Worm (Caenorhabditis elegans) whole organism, L3 larva: ENCODE results near the gene F23H12.7.

ENCODE experiments used
- aly-2 ChIP-seq: fragments of 150-350 bp; optimal IDR thresholded peaks from 2 replicates; lab custom pipeline; 2014; ENCODE audit warnings: missing biosample characterization, missing genetic modification characterization
- ceh-16 ChIP-seq: sonication (generic microtip); optimal IDR thresholded peaks from 2 replicates; lab custom pipeline; 2017; ENCODE audit warnings: missing biosample characterization, missing genetic modification characterization
- ceh-28 ChIP-seq: fragments of 150-350 bp; optimal IDR thresholded peaks from 2 replicates; lab custom pipeline; 2014; ENCODE audit warnings: missing biosample characterization, missing genetic modification reagents, missing genetic modification characterization
- ceh-9 ChIP-seq: sonication (generic microtip); optimal IDR thresholded peaks from 2 replicates; lab custom pipeline; 2018; ENCODE audit warnings: missing biosample characterization, missing genetic modification characterization
- daf-12 ChIP-seq: fragments of 150-350 bp; optimal IDR thresholded peaks from 2 replicates; lab custom pipeline; 2014; ENCODE audit warnings: missing biosample characterization, missing genetic modification reagents, missing genetic modification characterization
- egl-27 ChIP-seq: sonication (generic microtip); optimal IDR thresholded peaks from 4 replicates; lab custom pipeline; 2017; ENCODE audit warnings: missing biosample characterization, missing genetic modification reagents, missing genetic modification characterization
- egl-5 ChIP-seq: fragments of 150-350 bp; optimal IDR thresholded peaks from 2 replicates; lab custom pipeline; 2017; ENCODE audit warnings: missing biosample characterization, missing genetic modification reagents, missing genetic modification characterization, inconsistent platforms
- elt-1 ChIP-seq: fragments of 150-350 bp; optimal IDR thresholded peaks from 2 replicates; lab custom pipeline; 2014; ENCODE audit warnings: missing biosample characterization, missing genetic modification characterization
- elt-2 ChIP-seq: sonication (generic microtip); optimal IDR thresholded peaks from 2 replicates; lab custom pipeline; 2016; ENCODE audit warnings: missing genetic modification reagents, mild to moderate bottlenecking, missing genetic modification characterization, missing compliant biosample characterization
- elt-3 ChIP-seq, 3 experiments: fragments of 150-350 bp in 1 of 3; sonication (generic microtip) in 2 of 3; optimal IDR thresholded peaks; 2 replicates in 2 of 3; 4 replicates in 1 of 3; lab custom pipeline; 2014 to 2017; ENCODE audit warnings: missing biosample characterization in 3 of 3, missing genetic modification characterization in 3 of 3
- fkh-10 ChIP-seq: sonication (generic microtip); optimal IDR thresholded peaks from 2 replicates; lab custom pipeline; 2017; ENCODE audit warnings: missing biosample characterization, missing genetic modification reagents, missing genetic modification characterization
- fkh-2 ChIP-seq: fragments of 150-350 bp; optimal IDR thresholded peaks from 2 replicates; lab custom pipeline; 2014; ENCODE audit warnings: missing biosample characterization, missing genetic modification reagents, missing genetic modification characterization
- fos-1 ChIP-seq: fragments of 150-350 bp; optimal IDR thresholded peaks from 2 replicates; lab custom pipeline; 2014; ENCODE audit warnings: missing biosample characterization, missing genetic modification characterization
- jun-1 ChIP-seq: fragments of 150-350 bp; optimal IDR thresholded peaks from 2 replicates; lab custom pipeline; 2014; ENCODE audit warnings: missing biosample characterization, missing genetic modification reagents, missing genetic modification characterization
- lin-15B ChIP-seq: fragments of 150-350 bp; optimal IDR thresholded peaks from 2 replicates; lab custom pipeline; 2014; ENCODE audit warnings: missing biosample characterization, missing genetic modification characterization
- lsy-12 ChIP-seq: sonication (generic microtip); optimal IDR thresholded peaks from 2 replicates; lab custom pipeline; 2016; ENCODE audit warnings: mild to moderate bottlenecking, missing genetic modification characterization, missing compliant biosample characterization
- nhr-11 ChIP-seq: fragments of 150-350 bp; optimal IDR thresholded peaks from 2 replicates; lab custom pipeline; 2014; ENCODE audit warnings: missing biosample characterization, missing genetic modification characterization
- nhr-12 ChIP-seq: fragments of 150-350 bp; optimal IDR thresholded peaks from 2 replicates; lab custom pipeline; 2014; ENCODE audit warnings: missing biosample characterization, missing genetic modification characterization
- nhr-23 ChIP-seq: fragments of 150-350 bp; optimal IDR thresholded peaks from 2 replicates; lab custom pipeline; 2014; ENCODE audit warnings: missing biosample characterization, missing genetic modification reagents, missing genetic modification characterization
- nhr-237 ChIP-seq: fragments of 150-350 bp; optimal IDR thresholded peaks from 2 replicates; lab custom pipeline; 2014; ENCODE audit warnings: missing biosample characterization, missing genetic modification characterization
- nhr-25 ChIP-seq: sonication (generic microtip); optimal IDR thresholded peaks from 2 replicates; lab custom pipeline; 2017; ENCODE audit warnings: missing biosample characterization, missing genetic modification characterization
- nhr-28 ChIP-seq: fragments of 150-350 bp; optimal IDR thresholded peaks from 2 replicates; lab custom pipeline; 2014; ENCODE audit warnings: missing biosample characterization, missing genetic modification characterization
- nhr-43 ChIP-seq: sonication (generic microtip); optimal IDR thresholded peaks from 2 replicates; lab custom pipeline; 2016; ENCODE audit warnings: mild to moderate bottlenecking, missing genetic modification characterization, missing compliant biosample characterization; ENCODE audit not compliant: poor library complexity, severe bottlenecking
- nhr-76 ChIP-seq: fragments of 150-350 bp; sonication (generic microtip); optimal IDR thresholded peaks from 5 replicates; lab custom pipeline; 2014; ENCODE audit warnings: missing biosample characterization, missing genetic modification characterization
- pha-4 ChIP-seq: fragments of 150-350 bp; optimal IDR thresholded peaks from 2 replicates; lab custom pipeline; 2014; ENCODE audit warnings: missing biosample characterization, missing genetic modification reagents, missing genetic modification characterization
- pqm-1 ChIP-seq: fragments of 150-350 bp; optimal IDR thresholded peaks from 2 replicates; lab custom pipeline; 2017; ENCODE audit warnings: missing biosample characterization, missing genetic modification characterization, inconsistent platforms
- sea-2 ChIP-seq: fragments of 150-350 bp; sonication (generic microtip); optimal IDR thresholded peaks from 4 replicates; lab custom pipeline; 2014; ENCODE audit warnings: missing biosample characterization, missing genetic modification reagents, missing genetic modification characterization
- skn-1 ChIP-seq: fragments of 150-350 bp; optimal IDR thresholded peaks from 2 replicates; lab custom pipeline; 2014; ENCODE audit warnings: missing biosample characterization, missing genetic modification characterization
- snpc-4 ChIP-seq: fragments of 150-350 bp; optimal IDR thresholded peaks from 2 replicates; lab custom pipeline; 2014; ENCODE audit warnings: missing biosample characterization, missing genetic modification characterization
- tbx-2 ChIP-seq: sonication (generic microtip); optimal IDR thresholded peaks from 2 replicates; lab custom pipeline; 2016; ENCODE audit warnings: mild to moderate bottlenecking, missing genetic modification characterization, missing compliant biosample characterization
- unc-39 ChIP-seq: sonication (generic microtip); optimal IDR thresholded peaks from 4 replicates; lab custom pipeline; 2017; ENCODE audit warnings: missing biosample characterization, missing genetic modification characterization
- unc-62 ChIP-seq: fragments of 150-350 bp; sonication (generic microtip); optimal IDR thresholded peaks from 4 replicates; lab custom pipeline; 2014; ENCODE audit warnings: missing biosample characterization, missing genetic modification reagents, missing genetic modification characterization
- zag-1 ChIP-seq: fragments of 150-350 bp; optimal IDR thresholded peaks from 2 replicates; lab custom pipeline; 2014; ENCODE audit warnings: missing biosample characterization, missing genetic modification characterization
- ztf-11 ChIP-seq: fragments of 150-350 bp; optimal IDR thresholded peaks from 2 replicates; lab custom pipeline; 2014; ENCODE audit warnings: missing biosample characterization, missing genetic modification characterization
- ztf-4 ChIP-seq: fragments of 150-350 bp; optimal IDR thresholded peaks from 2 replicates; lab custom pipeline; 2014; ENCODE audit warnings: missing biosample characterization, missing genetic modification characterization

The F23H12.7 gene

ce11 chrV:12411909-12412308 is 40.4 kb downstream of the F23H12.7 start, which contains the start of gene cdr-7:
TSS of gene cdr-7 (minus strand) at chrV:12412113.
- TF ChIP-seq elt-1 (tag; lab: Kevin White, UChicago) (peak; percentile 89), nhr-28 (tag; lab: Kevin White, UChicago) (no peak), egl-5 (no peak), snpc-4 (no peak), ztf-4 (tag; lab: Kevin White, UChicago) (no peak), elt-3 (tag; optimal IDR thresholded peaks at IDR 0.05; lab: Kevin White, UChicago) (peak in 1 of 3 experiments; percentile 45), nhr-25 (peak; percentile 41), ztf-11 (tag; lab: Kevin White, UChicago) (no peak), daf-12 (tag; lab: Kevin White, UChicago) (no peak), fkh-10 (no peak), nhr-11 (tag; lab: Kevin White, UChicago) (no peak), nhr-237 (no peak), ceh-28 (tag; lab: Kevin White, UChicago) (no peak), pha-4 (tag; lab: Kevin White, UChicago) (no peak), sea-2 (GFP tag; lab: Kevin White, UChicago) (no peak)

- no peak for TF ChIP-seq lsy-12 (tag; lab: Kevin White, UChicago)
Measured at ce11 chrV:12412321-12412720, 40.8 kb downstream of the F23H12.7 start.

ce11 chrV:12413651-12414114 is 42.2 kb downstream of the F23H12.7 start, which contains the start of gene cdr-6:
TSS of gene cdr-6 (minus strand) at chrV:12413701.
- peak; percentile 9 for TF ChIP-seq nhr-23 (tag; lab: Kevin White, UChicago)
- no peak for TF ChIP-seq jun-1 (tag; lab: Kevin White, UChicago)
- peak; percentile 46 for TF ChIP-seq elt-2 (tag; lab: Kevin White, UChicago)
- TF ChIP-seq pqm-1 (tag; lab: Kevin White, UChicago), result peak; percentile 63
- peak; percentile 61 for TF ChIP-seq pha-4 (tag; lab: Kevin White, UChicago)
- no peak for TF ChIP-seq nhr-237
- TF ChIP-seq ceh-28 (tag; lab: Kevin White, UChicago), result peak; percentile 28

ce11 chrV:12414362-12414761 is 42.9 kb downstream of the F23H12.7 start:
- no peak for TF ChIP-seq ceh-28 (tag; lab: Kevin White, UChicago)
- no peak for TF ChIP-seq ceh-9 (tag; lab: Kevin White, UChicago)
- no peak for TF ChIP-seq aly-2 (tag; lab: Kevin White, UChicago)
- no peak for TF ChIP-seq egl-27
- no peak for TF ChIP-seq ztf-11 (tag; lab: Kevin White, UChicago)
- no peak for TF ChIP-seq lin-15B (tag; lab: Kevin White, UChicago)
- peak; percentile 51 for TF ChIP-seq skn-1 (tag; lab: Kevin White, UChicago)
- no peak for TF ChIP-seq elt-1 (tag; lab: Kevin White, UChicago)
- TF ChIP-seq zag-1, result no peak
- TF ChIP-seq lsy-12 (tag; lab: Kevin White, UChicago), result no peak
- TF ChIP-seq pha-4 (tag; lab: Kevin White, UChicago), result peak; percentile 15
- TF ChIP-seq nhr-25, result no peak
- TF ChIP-seq fkh-2 (tag; lab: Kevin White, UChicago), result no peak
- TF ChIP-seq nhr-43 (tag; lab: Kevin White, UChicago), result no peak
- no peak for TF ChIP-seq sea-2 (GFP tag; lab: Kevin White, UChicago)
- TF ChIP-seq nhr-12 (tag; lab: Kevin White, UChicago), result no peak
- no peak for TF ChIP-seq fos-1 (tag; lab: Kevin White, UChicago)
- TF ChIP-seq unc-39 (tag; lab: Kevin White, UChicago), result no peak
- peak; percentile 62 for TF ChIP-seq elt-2 (tag; lab: Kevin White, UChicago)
- TF ChIP-seq jun-1 (tag; lab: Kevin White, UChicago), result no peak
- TF ChIP-seq unc-62, result no peak
- no peak for TF ChIP-seq ztf-4 (tag; lab: Kevin White, UChicago)
- TF ChIP-seq pqm-1 (tag; lab: Kevin White, UChicago), result peak; percentile 55
- TF ChIP-seq nhr-237, result no peak
- TF ChIP-seq nhr-23 (tag; lab: Kevin White, UChicago), result no peak
- no peak for TF ChIP-seq nhr-76 (tag; lab: Kevin White, UChicago)
- no peak for TF ChIP-seq tbx-2 (tag; lab: Kevin White, UChicago)
- TF ChIP-seq ceh-16 (tag; lab: Kevin White, UChicago), result no peak
